Fruit fly (Drosophila melanogaster) whole organism, embryonic: ENCODE data around the gene Ppm1.

Source experiments
- ATbp ChIP-seq: fragments of 200-800 bp; sonication (Bioruptor generic); optimal IDR thresholded peaks from 2 replicates; lab custom pipeline; 2017; ENCODE audit warnings: missing biosample characterization, mild to moderate bottlenecking, missing genetic modification characterization, missing genetic modification reagents
- CG10209 ChIP-seq: fragments of 200-800 bp; sonication (Bioruptor generic); optimal IDR thresholded peaks from 3 replicates; lab custom pipeline; 2017; ENCODE audit warnings: missing biosample characterization, mild to moderate bottlenecking, missing genetic modification characterization, missing genetic modification reagents
- CG14667 ChIP-seq: fragments of 200-800 bp; sonication (Bioruptor generic); IDR thresholded peaks from 2 replicates; pipeline ENCODE4 v1.3.6; 2022; ENCODE audit warnings: missing biosample characterization, missing genetic modification characterization
- CG1529 ChIP-seq: fragments of 200-800 bp; sonication (Bioruptor generic); optimal IDR thresholded peaks from 3 replicates; lab custom pipeline; 2018; ENCODE audit warnings: missing biosample characterization, missing genetic modification characterization
- CG1602 ChIP-seq: fragments of 200-800 bp; sonication (Bioruptor generic); optimal IDR thresholded peaks from 3 replicates; lab custom pipeline; 2016; ENCODE audit warnings: missing biosample characterization, missing genetic modification characterization
- CG17186 ChIP-seq: fragments of 200-800 bp; sonication (Bioruptor generic); optimal IDR thresholded peaks from 3 replicates; lab custom pipeline; 2017; ENCODE audit warnings: missing biosample characterization, missing genetic modification reagents, missing genetic modification characterization
- CG17361 ChIP-seq: fragments of 200-800 bp; sonication (Bioruptor generic); IDR thresholded peaks from 3 replicates; pipeline ENCODE4 v1.3.6; 2022; ENCODE audit warnings: missing biosample characterization, missing genetic modification characterization
- CG17912 ChIP-seq: fragments of 200-800 bp; sonication (Bioruptor generic); optimal IDR thresholded peaks from 2 replicates; lab custom pipeline; 2018; ENCODE audit warnings: missing biosample characterization, mild to moderate bottlenecking, missing genetic modification characterization
- CG1792 ChIP-seq: fragments of 200-800 bp; sonication (Bioruptor generic); optimal IDR thresholded peaks from 2 replicates; lab custom pipeline; 2016; ENCODE audit warnings: missing biosample characterization, missing genetic modification characterization
- CG18619 ChIP-seq: fragments of 200-800 bp; sonication (Bioruptor generic); optimal IDR thresholded peaks from 3 replicates; lab custom pipeline; 2017; ENCODE audit warnings: missing biosample characterization, mild to moderate bottlenecking, missing genetic modification characterization
- CG2202 ChIP-seq: fragments of 200-800 bp; sonication (Bioruptor generic); optimal IDR thresholded peaks from 2 replicates; lab custom pipeline; 2018; ENCODE audit warnings: missing biosample characterization, mild to moderate bottlenecking, missing genetic modification characterization
- CG4854 ChIP-seq: fragments of 200-800 bp; sonication (Bioruptor generic); optimal IDR thresholded peaks from 2 replicates; lab custom pipeline; 2016; ENCODE audit warnings: missing biosample characterization, missing genetic modification characterization, inconsistent platforms
- CG9797 ChIP-seq: fragments of 200-800 bp; sonication (Bioruptor generic); optimal IDR thresholded peaks from 3 replicates; lab custom pipeline; 2018; ENCODE audit warnings: missing biosample characterization, mild to moderate bottlenecking, missing genetic modification characterization
- Dip3 ChIP-seq: fragments of 200-800 bp; sonication (Bioruptor generic); optimal IDR thresholded peaks from 3 replicates; lab custom pipeline; 2016; ENCODE audit warnings: missing biosample characterization, missing genetic modification characterization
- E2f1 ChIP-seq: fragments of 200-800 bp; sonication (Bioruptor generic); IDR thresholded peaks from 2 replicates; pipeline ENCODE4 v1.3.6; 2022; ENCODE audit warnings: missing biosample characterization, missing genetic modification characterization
- H2.0 ChIP-seq: fragments of 200-800 bp; sonication (Bioruptor generic); IDR thresholded peaks from 2 replicates; pipeline ENCODE4 v1.3.6; 2022; ENCODE audit warnings: missing biosample characterization, missing genetic modification characterization
- HLH54F ChIP-seq: fragments of 200-800 bp; sonication (Bioruptor generic); optimal IDR thresholded peaks from 3 replicates; lab custom pipeline; 2016; ENCODE audit warnings: missing biosample characterization, missing genetic modification characterization
- Hsf ChIP-seq: fragments of 200-800 bp; sonication (Bioruptor generic); optimal IDR thresholded peaks from 3 replicates; lab custom pipeline; 2016; ENCODE audit warnings: missing biosample characterization, missing genetic modification characterization
- Mrtf ChIP-seq: fragments of 200-800 bp; sonication (Bioruptor generic); IDR thresholded peaks from 3 replicates; pipeline ENCODE4 v1.3.6; 2022; ENCODE audit warnings: missing biosample characterization, missing genetic modification characterization
- Trl ChIP-seq, 3 experiments: fragments of >200 bp in 2 of 3; fragments of 200-800 bp in 1 of 3; sonication (Bioruptor generic) in 1 of 3; optimal IDR thresholded peaks; 2 replicates in 1 of 3; 3 replicates in 2 of 3; lab custom pipeline; 2016 to 2017; ENCODE audit warnings: missing biosample characterization in 1 of 3, missing genetic modification characterization in 1 of 3
- Vsx1 ChIP-seq: fragments of 200-800 bp; sonication (Bioruptor generic); optimal IDR thresholded peaks from 2 replicates; lab custom pipeline; 2017; ENCODE audit warnings: missing biosample characterization, mild to moderate bottlenecking, missing genetic modification characterization, missing genetic modification reagents
- ato ChIP-seq: fragments of 200-800 bp; sonication (Bioruptor generic); IDR thresholded peaks from 2 replicates; pipeline ENCODE4 v1.3.6; 2022; ENCODE audit warnings: missing biosample characterization, missing genetic modification characterization; ENCODE audit not compliant: partially characterized antibody
- bsh ChIP-seq, 2 experiments: fragments of 200-800 bp; sonication (Bioruptor generic); optimal IDR thresholded peaks; 2 replicates each; lab custom pipeline; 2017 to 2018; ENCODE audit warnings: mild to moderate bottlenecking in 2 of 2, missing biosample characterization in 2 of 2, missing genetic modification characterization in 2 of 2, moderate library complexity in 1 of 2
- caup ChIP-seq: fragments of 200-800 bp; sonication (Bioruptor generic); optimal IDR thresholded peaks from 3 replicates; lab custom pipeline; 2017; ENCODE audit warnings: missing biosample characterization, mild to moderate bottlenecking, missing genetic modification characterization, moderate library complexity; ENCODE audit not compliant: severe bottlenecking
- chinmo ChIP-seq: fragments of 200-800 bp; sonication (Bioruptor generic); IDR thresholded peaks from 4 replicates; pipeline ENCODE4 v1.3.6; 2022; ENCODE audit warnings: missing biosample characterization, missing genetic modification characterization; ENCODE audit not compliant: partially characterized antibody
- chn ChIP-seq: fragments of 200-800 bp; sonication (Bioruptor generic); optimal IDR thresholded peaks from 2 replicates; lab custom pipeline; 2016; ENCODE audit warnings: missing biosample characterization, missing genetic modification characterization
- cwo ChIP-seq: fragments of 200-800 bp; sonication (Bioruptor generic); optimal IDR thresholded peaks from 3 replicates; lab custom pipeline; 2017; ENCODE audit warnings: missing biosample characterization, missing genetic modification characterization, mild to moderate bottlenecking, moderate library complexity, missing genetic modification reagents
- danr ChIP-seq: fragments of 200-800 bp; sonication (Bioruptor generic); IDR thresholded peaks from 2 replicates; pipeline ENCODE4 v1.3.6; 2022; ENCODE audit warnings: missing biosample characterization, missing genetic modification characterization
- eve ChIP-seq, 2 experiments: fragments of >200 bp; optimal IDR thresholded peaks; 2 replicates each; lab custom pipeline; 2017; ENCODE audit warnings: missing biosample characterization in 2 of 2, missing genetic modification characterization in 2 of 2
- fd102C ChIP-seq: fragments of 200-800 bp; sonication (Bioruptor generic); optimal IDR thresholded peaks from 2 replicates; lab custom pipeline; 2018; ENCODE audit warnings: missing biosample characterization, mild to moderate bottlenecking, missing genetic modification characterization, moderate library complexity
- fd96Cb ChIP-seq: fragments of 200-800 bp; sonication (Bioruptor generic); optimal IDR thresholded peaks from 2 replicates; lab custom pipeline; 2018; ENCODE audit warnings: missing biosample characterization, mild to moderate bottlenecking, missing genetic modification characterization, moderate library complexity
- gsb ChIP-seq: fragments of 200-800 bp; sonication (Bioruptor generic); IDR thresholded peaks from 2 replicates; pipeline ENCODE4 v1.3.6; 2022; ENCODE audit warnings: missing biosample characterization, missing genetic modification characterization
- hb ChIP-seq: fragments of 200-800 bp; sonication (Bioruptor generic); IDR thresholded peaks from 3 replicates; pipeline ENCODE4 v1.3.6; 2022; ENCODE audit warnings: missing biosample characterization, missing genetic modification characterization; ENCODE audit not compliant: partially characterized antibody
- hbn ChIP-seq: fragments of 200-800 bp; sonication (Bioruptor generic); IDR thresholded peaks from 2 replicates; pipeline ENCODE4 v1.3.6; 2022; ENCODE audit warnings: missing biosample characterization, missing genetic modification characterization; ENCODE audit not compliant: partially characterized antibody
- her ChIP-seq: fragments of 200-800 bp; sonication (Bioruptor generic); optimal IDR thresholded peaks from 2 replicates; lab custom pipeline; 2016; ENCODE audit warnings: missing biosample characterization, missing genetic modification characterization
- hkb ChIP-seq, 2 experiments: fragments of 200-800 bp in 1 of 2; fragments of >200 bp in 1 of 2; sonication (Bioruptor generic) in 1 of 2; IDR thresholded peaks in 1 of 2; optimal IDR thresholded peaks in 1 of 2; 2 replicates each; pipeline versions ENCODE4 v1.3.6 to Lab custom; 2017 to 2022; ENCODE audit warnings: missing biosample characterization in 1 of 2, missing genetic modification characterization in 1 of 2
- odd ChIP-seq: fragments of 200-800 bp; sonication (Bioruptor generic); optimal IDR thresholded peaks from 2 replicates; lab custom pipeline; 2017; ENCODE audit warnings: missing biosample characterization, mild to moderate bottlenecking, missing genetic modification characterization
- onecut ChIP-seq: fragments of 200-800 bp; sonication (Bioruptor generic); IDR thresholded peaks from 2 replicates; pipeline ENCODE4 v1.3.6; 2022; ENCODE audit warnings: missing biosample characterization, missing genetic modification characterization
- pita ChIP-seq: fragments of 200-800 bp; sonication (Bioruptor generic); optimal IDR thresholded peaks from 2 replicates; lab custom pipeline; 2017; ENCODE audit warnings: missing biosample characterization, mild to moderate bottlenecking, missing genetic modification characterization
- pum ChIP-seq: fragments of 200-800 bp; sonication (Bioruptor generic); optimal IDR thresholded peaks from 2 replicates; lab custom pipeline; 2016; ENCODE audit warnings: missing biosample characterization, missing genetic modification characterization
- shn ChIP-seq: fragments of 200-800 bp; sonication (Bioruptor generic); optimal IDR thresholded peaks from 3 replicates; lab custom pipeline; 2016; ENCODE audit warnings: missing biosample characterization, missing genetic modification characterization
- slbo ChIP-seq: fragments of 200-800 bp; sonication (Bioruptor generic); IDR thresholded peaks from 2 replicates; pipeline ENCODE4 v1.3.6; 2022; ENCODE audit warnings: missing biosample characterization, missing genetic modification characterization
- sqz ChIP-seq: fragments of 200-800 bp; sonication (Bioruptor generic); optimal IDR thresholded peaks from 3 replicates; lab custom pipeline; 2018; ENCODE audit warnings: missing biosample characterization, mild to moderate bottlenecking, missing genetic modification characterization
- ttk ChIP-seq: fragments of 200-800 bp; sonication (Bioruptor generic); IDR thresholded peaks from 2 replicates; pipeline ENCODE4 v2.1.2; 2022; ENCODE audit warnings: missing biosample characterization, missing genetic modification characterization
- tx ChIP-seq: fragments of 200-800 bp; sonication (Bioruptor generic); optimal IDR thresholded peaks from 2 replicates; lab custom pipeline; 2016; ENCODE audit warnings: missing biosample characterization, missing genetic modification characterization
- usp ChIP-seq: fragments of >200 bp; optimal IDR thresholded peaks from 2 replicates; lab custom pipeline; 2017; ENCODE audit warnings: missing biosample characterization, missing genetic modification characterization
- yki ChIP-seq: fragments of >200 bp; optimal IDR thresholded peaks from 3 replicates; lab custom pipeline; 2018

Ppm1 gene

DNA sequence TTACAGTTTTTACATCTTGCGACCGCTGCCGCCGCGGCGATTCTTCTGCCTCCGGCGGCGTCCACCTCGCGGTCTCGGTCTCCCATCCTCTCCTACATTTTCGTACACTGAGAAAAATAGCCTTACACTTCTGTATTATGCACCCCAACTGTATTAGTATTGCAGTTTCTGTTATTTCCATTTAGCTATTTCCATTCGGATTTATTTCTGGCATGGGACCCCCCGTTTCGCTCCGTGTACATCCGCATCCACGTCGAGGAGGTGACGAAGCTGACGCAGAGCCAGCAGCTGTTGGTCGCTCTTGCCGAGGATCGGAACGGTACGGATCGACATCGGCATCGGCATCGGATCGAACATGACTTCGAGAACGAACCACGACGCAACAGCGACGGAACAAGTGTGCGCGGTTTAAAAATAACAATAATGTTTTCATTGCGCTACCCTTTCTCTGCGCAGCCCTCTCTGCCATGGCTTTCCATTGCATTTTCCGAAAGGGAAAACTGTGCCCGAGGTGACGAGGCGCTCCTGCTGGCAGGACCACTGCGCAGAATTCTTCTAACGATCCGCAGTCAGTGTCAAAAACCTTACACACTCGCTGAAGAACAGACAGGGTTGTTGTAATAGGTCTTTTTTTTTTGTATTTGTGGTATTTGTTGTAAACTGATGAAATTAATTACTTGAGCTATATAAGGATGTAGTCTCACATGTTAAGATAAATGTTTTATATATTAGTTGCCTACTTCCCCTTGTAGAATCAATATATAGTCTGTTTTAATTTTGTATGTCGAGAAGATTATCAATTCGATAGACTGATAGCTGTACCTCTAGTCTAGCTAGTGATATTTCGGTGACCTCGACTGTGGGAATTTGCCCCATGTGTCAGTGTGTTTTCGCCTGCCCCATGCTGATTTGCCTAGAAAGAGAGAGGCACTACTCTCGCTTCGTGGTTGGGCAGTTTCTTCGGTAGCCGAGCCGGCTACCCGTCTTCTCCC is 8.4 kb downstream of the Ppm1 start (continued):
- TF ChIP-seq H2.0 (GFP tag; lab: Robert Waterston, UW) (peak; percentile 92), HLH54F (peak; percentile 91), fd102C (GFP tag; lab: Kevin White, UChicago) (peak; percentile 61), her (peak; percentile 92), CG18619 (GFP tag; lab: Kevin White, UChicago) (peak; percentile 89), hb (GFP tag; lab: Robert Waterston, UW) (no peak), slbo (GFP tag; lab: Robert Waterston, UW) (peak; percentile 94), danr (GFP tag; lab: Robert Waterston, UW) (peak; percentile 82), CG14667 (GFP tag; lab: Robert Waterston, UW) (peak; percentile 89), tx (GFP tag; lab: Kevin White, UChicago) (peak; percentile 88), ttk (GFP tag; lab: Robert Waterston, UW) (peak; percentile 87), CG10209 (GFP tag; lab: Kevin White, UChicago) (peak; percentile 86), bsh (GFP tag; optimal IDR thresholded peaks at IDR 0.05; lab: Kevin White, UChicago) (peak; percentile 68 to 92), Dip3 (GFP tag; lab: Kevin White, UChicago) (peak; percentile 89), CG1792 (peak; percentile 89), CG1602 (peak; percentile 86), shn (GFP tag; lab: Kevin White, UChicago) (peak; percentile 91), pita (GFP tag; lab: Kevin White, UChicago) (no peak), Mrtf (GFP tag; lab: Robert Waterston, UW) (peak; percentile 91), odd (GFP tag; lab: Kevin White, UChicago) (no peak), fd96Cb (peak; percentile 88), yki (no peak), hkb (optimal IDR thresholded peaks at IDR 0.05; lab: Kevin White, UChicago) (no peak), hkb (GFP tag; IDR thresholded peaks at IDR 0.05; lab: Robert Waterston, UW) (peak; percentile 89), CG17186 (peak; percentile 37), Vsx1 (no peak), ATbp (GFP tag; lab: Kevin White, UChicago) (peak; percentile 88), Trl (optimal IDR thresholded peaks at IDR 0.05; lab: Kevin White, UChicago) (peak in 1 of 2 experiments; percentile 11), Trl (GFP tag; optimal IDR thresholded peaks at IDR 0.05; lab: Kevin White, UChicago) (peak; percentile 91), caup (peak; percentile 86), Hsf (GFP tag; lab: Kevin White, UChicago) (peak; percentile 89), CG9797 (GFP tag; lab: Kevin White, UChicago) (peak; percentile 32), ato (GFP tag; lab: Robert Waterston, UW) (no peak), CG17912 (GFP tag; lab: Kevin White, UChicago) (peak; percentile 66), E2f1 (peak; percentile 89), CG4854 (peak; percentile 73), cwo (peak; percentile 83), chn (GFP tag; lab: Kevin White, UChicago) (peak; percentile 93), usp (GFP tag; lab: Kevin White, UChicago) (no peak), hbn (no peak), CG1529 (GFP tag; lab: Kevin White, UChicago) (peak; percentile 79), CG17361 (peak; percentile 77), CG2202 (tag; lab: Kevin White, UChicago) (peak; percentile 75), sqz (GFP tag; lab: Kevin White, UChicago) (no peak), chinmo (GFP tag; lab: Robert Waterston, UW) (no peak), eve (GFP tag; optimal IDR thresholded peaks at IDR 0.05; lab: Kevin White, UChicago) (no peak), gsb (peak; percentile 85), onecut (GFP tag; lab: Robert Waterston, UW) (peak; percentile 88), pum (GFP tag; lab: Kevin White, UChicago) (peak; percentile 91)
